Worm (Caenorhabditis elegans): ENCODE results near the gene zyg-12.
A peak's percentile ranks its signal among the peaks of the same experiment; 100 is the strongest.

Gene zyg-12

ce11 chrII:4992977-4993376, 43.3 kb downstream of the zyg-12 start, which contains the start of gene pigb-1:
Gene pigb-1 (minus strand): TSS chrII:4993077.
- TF ChIP-seq tbx-7 (tag; optimal IDR thresholded peaks at IDR 0.05), result no peak

- TF ChIP-seq pag-3 (tag; optimal IDR thresholded peaks at IDR 0.05; ENCODE audit: borderline replicate concordance) (no peak), sox-4 (tag; optimal IDR thresholded peaks at IDR 0.05) (no peak), sdc-2 (tag; optimal IDR thresholded peaks at IDR 0.05) (no peak), npax-4 (tag; optimal IDR thresholded peaks at IDR 0.05) (no peak), dmd-4 (tag; optimal IDR thresholded peaks at IDR 0.05; ENCODE audit: borderline replicate concordance) (no peak), che-1 (tag; optimal IDR thresholded peaks at IDR 0.05) (no peak), ceh-2 (tag; optimal IDR thresholded peaks at IDR 0.05) (peak; percentile 5), Y22D7AL.16 (tag; optimal IDR thresholded peaks at IDR 0.05) (no peak), C38D4.7 (GFP tag; optimal IDR thresholded peaks at IDR 0.05) (no peak), ceh-14 (tag; optimal IDR thresholded peaks at IDR 0.05) (peak; percentile 16), nfya-1 (tag; optimal IDR thresholded peaks at IDR 0.05) (peak; percentile 2), C08G9.2 (tag; optimal IDR thresholded peaks at IDR 0.05) (peak; percentile 47), unc-42 (tag; optimal IDR thresholded peaks at IDR 0.05) (peak; percentile 47), tbx-7 (tag; optimal IDR thresholded peaks at IDR 0.05) (peak; percentile 2), syd-9 (tag; optimal IDR thresholded peaks at IDR 0.05) (no peak), unc-3 (GFP tag; conservative IDR thresholded peaks at IDR 0.05) (no peak), unc-3 (tag; optimal IDR thresholded peaks at IDR 0.05) (no peak), zip-5 (tag; optimal IDR thresholded peaks at IDR 0.05) (peak; percentile 32), madf-2 (tag; optimal IDR thresholded peaks at IDR 0.05) (no peak), gmeb-2 (tag; optimal IDR thresholded peaks at IDR 0.05) (no peak), ceh-34 (tag; optimal IDR thresholded peaks at IDR 0.05) (peak; percentile 1), ama-1 (optimal IDR thresholded peaks at IDR 0.05) (no peak), ceh-48 (tag; optimal IDR thresholded peaks at IDR 0.05) (peak; percentile 66), ets-4 (tag; optimal IDR thresholded peaks at IDR 0.05) (peak; percentile 27), tbx-2 (tag; optimal IDR thresholded peaks at IDR 0.05) (peak; percentile 62), ceh-31 (tag; optimal IDR thresholded peaks at IDR 0.05) (peak; percentile 70)
Measured at ce11 chrII:4993530-4994192, 44.0 kb downstream of the zyg-12 start, which contains the start of the genes eif-1 and vps-24. Gene eif-1 (minus strand): TSS chrII:4993580. Gene vps-24 (plus strand): TSS chrII:4993998.

- TF ChIP-seq ceh-6 (GFP tag; optimal IDR thresholded peaks at IDR 0.05) (no peak), unc-55 (GFP tag; optimal IDR thresholded peaks at IDR 0.05) (peak; percentile 31)
Measured at ce11 chrII:4994939-4995338, 45.2 kb downstream of the zyg-12 start, which contains the start of gene rnh-1.0. Gene rnh-1.0 (plus strand): TSS chrII:4995327.

ce11 chrII:4998657-4999056, 49.0 kb downstream of the zyg-12 start, which contains the start of gene F59A6.11:
Gene F59A6.11 (minus strand): TSS chrII:4998757.
- TF ChIP-seq ceh-34 (tag; optimal IDR thresholded peaks at IDR 0.05), result no peak
- no peak for TF ChIP-seq hlh-15 (tag; optimal IDR thresholded peaks at IDR 0.05)
- TF ChIP-seq unc-86 (tag; optimal IDR thresholded peaks at IDR 0.05), result no peak
- TF ChIP-seq npax-4 (tag; optimal IDR thresholded peaks at IDR 0.05), result no peak
- no peak for TF ChIP-seq ceh-30 (tag; optimal IDR thresholded peaks at IDR 0.05)
- no peak for TF ChIP-seq tbx-7 (tag; optimal IDR thresholded peaks at IDR 0.05)
- TF ChIP-seq ref-2 (tag; optimal IDR thresholded peaks at IDR 0.05), result no peak
- no peak for TF ChIP-seq hlh-30 (tag; optimal IDR thresholded peaks at IDR 0.05; ENCODE audit: insufficient read depth)
- TF ChIP-seq pat-9 (tag; optimal IDR thresholded peaks at IDR 0.05), result no peak
- no peak for TF ChIP-seq lin-11 (tag; optimal IDR thresholded peaks at IDR 0.05)
- TF ChIP-seq F13H6.1 (tag; optimal IDR thresholded peaks at IDR 0.05), result no peak
- no peak for TF ChIP-seq unc-55 (GFP tag; optimal IDR thresholded peaks at IDR 0.05)
- TF ChIP-seq madf-2 (tag; optimal IDR thresholded peaks at IDR 0.05), result no peak
- TF ChIP-seq ceh-6 (GFP tag; optimal IDR thresholded peaks at IDR 0.05), result no peak
